Fruit fly (Drosophila melanogaster) whole organism, embryonic: ENCODE measurements around the gene Sf3b3.

Experiments used
- Bgb ChIP-seq: fragments of 200-800 bp; sonication (Bioruptor generic); IDR thresholded peaks from 2 replicates; pipeline ENCODE4 v1.3.6; 2022; ENCODE audit warnings: missing biosample characterization, missing genetic modification characterization; ENCODE audit not compliant: partially characterized antibody
- CG1024 ChIP-seq: fragments of 200-800 bp; sonication (Bioruptor generic); IDR thresholded peaks from 2 replicates; pipeline ENCODE4 v1.3.6; 2022; ENCODE audit warnings: missing biosample characterization, missing genetic modification characterization
- CG10462 ChIP-seq: fragments of 200-800 bp; sonication (Bioruptor generic); optimal IDR thresholded peaks from 2 replicates; lab custom pipeline; 2016; ENCODE audit warnings: missing biosample characterization, missing genetic modification characterization
- CG10654 ChIP-seq: fragments of 200-800 bp; sonication (Bioruptor generic); optimal IDR thresholded peaks from 2 replicates; lab custom pipeline; 2016; ENCODE audit warnings: missing biosample characterization, missing genetic modification characterization
- CG12071 ChIP-seq: fragments of 200-800 bp; sonication (Bioruptor generic); optimal IDR thresholded peaks from 3 replicates; lab custom pipeline; 2018; ENCODE audit warnings: missing biosample characterization, mild to moderate bottlenecking, missing genetic modification characterization
- CG12219 ChIP-seq: fragments of 200-800 bp; sonication (Bioruptor generic); optimal IDR thresholded peaks from 3 replicates; lab custom pipeline; 2018; ENCODE audit warnings: missing biosample characterization, mild to moderate bottlenecking, missing genetic modification characterization
- CG12769 ChIP-seq: fragments of 200-800 bp; sonication (Bioruptor generic); optimal IDR thresholded peaks from 2 replicates; lab custom pipeline; 2019; ENCODE audit warnings: missing biosample characterization, mild to moderate bottlenecking, missing genetic modification characterization, moderate library complexity
- CG13296 ChIP-seq: fragments of 200-800 bp; sonication (Bioruptor generic); optimal IDR thresholded peaks from 3 replicates; lab custom pipeline; 2018; ENCODE audit warnings: missing biosample characterization, mild to moderate bottlenecking, missing genetic modification characterization
- CG16813 ChIP-seq: fragments of 200-800 bp; sonication (Bioruptor generic); IDR thresholded peaks from 3 replicates; pipeline ENCODE4 v1.3.6; 2022; ENCODE audit warnings: missing biosample characterization, missing genetic modification characterization; ENCODE audit not compliant: partially characterized antibody
- CG16815 ChIP-seq: fragments of 200-800 bp; sonication (Bioruptor generic); optimal IDR thresholded peaks from 3 replicates; lab custom pipeline; 2017; ENCODE audit warnings: missing biosample characterization, mild to moderate bottlenecking, missing genetic modification characterization
- CG30020 ChIP-seq: fragments of 200-800 bp; optimal IDR thresholded peaks from 2 replicates; lab custom pipeline; 2019; ENCODE audit warnings: missing biosample characterization, mild to moderate bottlenecking, missing genetic modification characterization, moderate library complexity
- CG32772 ChIP-seq: fragments of 200-800 bp; sonication (Bioruptor generic); IDR thresholded peaks from 2 replicates; pipeline ENCODE4 v1.3.6; 2022; ENCODE audit warnings: missing biosample characterization, missing genetic modification characterization
- CG5953 ChIP-seq: fragments of 200-800 bp; sonication (Bioruptor generic); IDR thresholded peaks from 2 replicates; pipeline ENCODE4 v1.3.6; 2022; ENCODE audit warnings: missing biosample characterization, missing genetic modification characterization
- CG6654 ChIP-seq: fragments of 200-800 bp; sonication (Bioruptor generic); optimal IDR thresholded peaks from 2 replicates; lab custom pipeline; 2017; ENCODE audit warnings: missing biosample characterization, mild to moderate bottlenecking, missing genetic modification characterization
- CG6683 ChIP-seq: fragments of 200-800 bp; sonication (Bioruptor generic); optimal IDR thresholded peaks from 2 replicates; lab custom pipeline; 2017; ENCODE audit warnings: missing biosample characterization, mild to moderate bottlenecking, missing genetic modification characterization, missing genetic modification reagents
- CG8281 ChIP-seq: fragments of 200-800 bp; sonication (Bioruptor generic); optimal IDR thresholded peaks from 2 replicates; lab custom pipeline; 2018; ENCODE audit warnings: missing biosample characterization, mild to moderate bottlenecking, missing genetic modification characterization, moderate library complexity
- Dref ChIP-seq: fragments of 200-800 bp; sonication (Bioruptor generic); IDR thresholded peaks from 2 replicates; pipeline ENCODE4 v1.3.6; 2022; ENCODE audit warnings: missing biosample characterization, missing genetic modification characterization
- E2f1 ChIP-seq: fragments of 200-800 bp; sonication (Bioruptor generic); IDR thresholded peaks from 2 replicates; pipeline ENCODE4 v1.3.6; 2022; ENCODE audit warnings: missing biosample characterization, missing genetic modification characterization
- HHEX ChIP-seq: fragments of 200-800 bp; sonication (Bioruptor generic); optimal IDR thresholded peaks from 3 replicates; lab custom pipeline; 2017; ENCODE audit warnings: missing biosample characterization, mild to moderate bottlenecking, missing genetic modification characterization, missing genetic modification reagents
- Hand ChIP-seq: fragments of 200-800 bp; sonication (Bioruptor generic); optimal IDR thresholded peaks from 2 replicates; lab custom pipeline; 2017; ENCODE audit warnings: mild to moderate bottlenecking, missing biosample characterization, missing genetic modification reagents, missing genetic modification characterization
- Hmr ChIP-seq: fragments of 200-800 bp; sonication (Bioruptor generic); optimal IDR thresholded peaks from 3 replicates; lab custom pipeline; 2017; ENCODE audit warnings: mild to moderate bottlenecking, missing biosample characterization, missing genetic modification reagents, missing genetic modification characterization
- Hr51 ChIP-seq, 2 experiments: fragments of 200-800 bp; sonication (Bioruptor generic); optimal IDR thresholded peaks; 2 replicates in 1 of 2; 3 replicates in 1 of 2; lab custom pipeline; 2016 to 2018; ENCODE audit warnings: missing biosample characterization in 2 of 2, missing genetic modification characterization in 2 of 2, mild to moderate bottlenecking in 1 of 2, moderate library complexity in 1 of 2
- Med ChIP-seq: fragments of 200-800 bp; sonication (Bioruptor generic); peaks from one replicate; lab custom pipeline; 2016; ENCODE audit warnings: missing biosample characterization, missing genetic modification characterization, mild to moderate bottlenecking, inconsistent platforms, moderate library complexity
- Oli ChIP-seq: fragments of 200-800 bp; sonication (Bioruptor generic); optimal IDR thresholded peaks from 2 replicates; lab custom pipeline; 2018; ENCODE audit warnings: missing biosample characterization, mild to moderate bottlenecking, missing genetic modification characterization, moderate library complexity
- Opbp ChIP-seq: fragments of 200-800 bp; sonication (Bioruptor generic); IDR thresholded peaks from 3 replicates; pipeline ENCODE4 v1.3.6; 2022; ENCODE audit warnings: missing biosample characterization, missing genetic modification characterization; ENCODE audit not compliant: partially characterized antibody
- Rx ChIP-seq: fragments of 200-800 bp; sonication (Bioruptor generic); IDR thresholded peaks from 2 replicates; pipeline ENCODE4 v1.3.6; 2022; ENCODE audit warnings: missing biosample characterization, missing genetic modification characterization
- Scr ChIP-seq: fragments of 200-800 bp; sonication (Bioruptor generic); IDR thresholded peaks from 2 replicates; pipeline ENCODE4 v1.3.6; 2022; ENCODE audit warnings: missing biosample characterization, missing genetic modification characterization; ENCODE audit not compliant: partially characterized antibody
- Sox102F ChIP-seq: fragments of 200-800 bp; sonication (Bioruptor generic); optimal IDR thresholded peaks from 2 replicates; lab custom pipeline; 2018; ENCODE audit warnings: missing biosample characterization, mild to moderate bottlenecking, missing genetic modification characterization, moderate library complexity
- ase ChIP-seq: fragments of 200-800 bp; sonication (Bioruptor generic); IDR thresholded peaks from 3 replicates; pipeline ENCODE4 v1.3.6; 2022; ENCODE audit warnings: missing biosample characterization, missing genetic modification characterization
- bab2 ChIP-seq: fragments of 200-800 bp; sonication (Bioruptor generic); optimal IDR thresholded peaks from 2 replicates; lab custom pipeline; 2016; ENCODE audit warnings: missing biosample characterization, missing genetic modification characterization
- corto ChIP-seq: fragments of 200-800 bp; sonication (Bioruptor generic); optimal IDR thresholded peaks from 2 replicates; lab custom pipeline; 2016; ENCODE audit warnings: missing biosample characterization, mild to moderate bottlenecking, missing genetic modification characterization, moderate library complexity
- en ChIP-seq: fragments of 200-800 bp; sonication (Bioruptor generic); optimal IDR thresholded peaks from 2 replicates; lab custom pipeline; 2016; ENCODE audit warnings: missing biosample characterization, missing genetic modification characterization
- gcm ChIP-seq: fragments of 200-800 bp; sonication (Bioruptor generic); optimal IDR thresholded peaks from 2 replicates; lab custom pipeline; 2019; ENCODE audit warnings: missing biosample characterization, mild to moderate bottlenecking, missing genetic modification characterization, moderate library complexity
- gro ChIP-seq: fragments of 200-800 bp; sonication (Bioruptor generic); optimal IDR thresholded peaks from 2 replicates; lab custom pipeline; 2016; ENCODE audit warnings: missing biosample characterization, missing genetic modification characterization
- hb ChIP-seq: fragments of 200-800 bp; sonication (Bioruptor generic); IDR thresholded peaks from 3 replicates; pipeline ENCODE4 v1.3.6; 2022; ENCODE audit warnings: missing biosample characterization, missing genetic modification characterization; ENCODE audit not compliant: partially characterized antibody
- lmd ChIP-seq: fragments of 200-800 bp; sonication (Bioruptor generic); IDR thresholded peaks from 2 replicates; pipeline ENCODE4 v1.3.6; 2022; ENCODE audit warnings: missing biosample characterization, missing genetic modification characterization
- mam ChIP-seq: fragments of 200-800 bp; sonication (Bioruptor generic); optimal IDR thresholded peaks from 3 replicates; lab custom pipeline; 2016; ENCODE audit warnings: missing biosample characterization, missing genetic modification characterization
- nerfin-2 ChIP-seq: fragments of 200-800 bp; sonication (Bioruptor generic); IDR thresholded peaks from 2 replicates; pipeline ENCODE4 v1.3.6; 2022; ENCODE audit warnings: missing biosample characterization, missing genetic modification characterization; ENCODE audit not compliant: partially characterized antibody
- pfk ChIP-seq: fragments of 200-800 bp; sonication (Bioruptor generic); optimal IDR thresholded peaks from 2 replicates; lab custom pipeline; 2018; ENCODE audit warnings: missing biosample characterization, mild to moderate bottlenecking, missing genetic modification characterization, moderate library complexity
- pho ChIP-seq: fragments of 200-800 bp; sonication (Bioruptor generic); optimal IDR thresholded peaks from 2 replicates; lab custom pipeline; 2016; ENCODE audit warnings: missing biosample characterization, missing genetic modification characterization
- prd ChIP-seq, 3 experiments: fragments of >200 bp in 2 of 3; fragments of 200-800 bp in 1 of 3; sonication (Bioruptor generic) in 1 of 3; optimal IDR thresholded peaks in 2 of 3; IDR thresholded peaks in 1 of 3; 2 replicates in 2 of 3; 3 replicates in 1 of 3; pipeline versions ENCODE4 v1.3.6 to Lab custom; 2017 to 2022; ENCODE audit warnings: missing biosample characterization in 1 of 3, missing genetic modification characterization in 1 of 3
- psq ChIP-seq: fragments of 200-800 bp; sonication (Bioruptor generic); optimal IDR thresholded peaks from 2 replicates; lab custom pipeline; 2017; ENCODE audit warnings: missing biosample characterization, missing genetic modification characterization
- ro ChIP-seq: fragments of 200-800 bp; sonication (Bioruptor generic); IDR thresholded peaks from 2 replicates; pipeline ENCODE4 v1.3.6; 2022; ENCODE audit warnings: missing biosample characterization, missing genetic modification characterization
- sens ChIP-seq: fragments of 200-800 bp; sonication (Bioruptor generic); peaks from one replicate; lab custom pipeline; 2016; ENCODE audit warnings: missing biosample characterization, missing genetic modification characterization
- slp2 ChIP-seq: fragments of 200-800 bp; sonication (Bioruptor generic); optimal IDR thresholded peaks from 2 replicates; lab custom pipeline; 2016; ENCODE audit warnings: missing biosample characterization, missing genetic modification characterization
- sug ChIP-seq: fragments of 200-800 bp; optimal IDR thresholded peaks from 2 replicates; lab custom pipeline; 2019; ENCODE audit warnings: missing biosample characterization, mild to moderate bottlenecking, missing genetic modification characterization, moderate library complexity
- tap ChIP-seq: fragments of 200-800 bp; optimal IDR thresholded peaks from 3 replicates; lab custom pipeline; 2019; ENCODE audit warnings: missing biosample characterization, mild to moderate bottlenecking, missing genetic modification characterization, moderate library complexity
- tup ChIP-seq: fragments of 200-800 bp; sonication (Bioruptor generic); optimal IDR thresholded peaks from 2 replicates; lab custom pipeline; 2016; ENCODE audit warnings: missing biosample characterization, mild to moderate bottlenecking, missing genetic modification characterization, moderate library complexity

Sf3b3 gene

dm6 chr3L:799837-800513 is 33.2 kb downstream of the Sf3b3 start (continued):
- no peak for TF ChIP-seq Oli
- peak; percentile 49; the same call in 1 of the 2 replicates for TF ChIP-seq CG1024 (GFP tag; lab: Robert Waterston, UW)
- no peak for TF ChIP-seq CG12769 (tag; lab: Kevin White, UChicago)
- no peak for TF ChIP-seq ro
- no peak for TF ChIP-seq CG6683 (GFP tag; lab: Kevin White, UChicago)
- TF ChIP-seq corto (GFP tag; lab: Kevin White, UChicago) = no peak
- no peak for TF ChIP-seq Scr
- no peak for TF ChIP-seq tup (GFP tag; lab: Kevin White, UChicago)
- TF ChIP-seq CG13296 (GFP tag; lab: Kevin White, UChicago) = no peak
- no peak for TF ChIP-seq pho (GFP tag; lab: Kevin White, UChicago)
- no peak for TF ChIP-seq nerfin-2
- TF ChIP-seq Hmr (GFP tag; lab: Kevin White, UChicago) = no peak
- TF ChIP-seq gcm (GFP tag; lab: Kevin White, UChicago) = no peak
- no peak for TF ChIP-seq CG6654
- TF ChIP-seq Sox102F (GFP tag; lab: Kevin White, UChicago) = peak; percentile 61
- TF ChIP-seq HHEX = peak; percentile 1
- peak; percentile 17; the same call in 1 of the 2 replicates for TF ChIP-seq Rx (GFP tag; lab: Robert Waterston, UW)
- no peak for TF ChIP-seq CG10462 (GFP tag; lab: Kevin White, UChicago)
- no peak for TF ChIP-seq mam (GFP tag; lab: Kevin White, UChicago)
- peak; percentile 26; the same call in 1 of the 3 replicates for TF ChIP-seq ase (GFP tag; lab: Robert Waterston, UW)
- no peak for TF ChIP-seq CG12071 (GFP tag; lab: Kevin White, UChicago)
- peak; percentile 65 for TF ChIP-seq CG32772 (GFP tag; lab: Robert Waterston, UW)
- TF ChIP-seq hb = no peak
- TF ChIP-seq en (GFP tag; lab: Kevin White, UChicago) = no peak
- no peak for TF ChIP-seq gro (GFP tag; lab: Kevin White, UChicago)
- TF ChIP-seq pfk (GFP tag; lab: Kevin White, UChicago) = no peak
- peak; percentile 79 for TF ChIP-seq Med (GFP tag; lab: Kevin White, UChicago)
- no peak for TF ChIP-seq Hand
- TF ChIP-seq psq (GFP tag; lab: Kevin White, UChicago) = no peak
- TF ChIP-seq prd (optimal IDR thresholded peaks at IDR 0.05; lab: Kevin White, UChicago) = no peak
- TF ChIP-seq prd (GFP tag; IDR thresholded peaks at IDR 0.05; lab: Robert Waterston, UW) = peak; percentile 69; the same call in 2 of the 3 replicates
- 0 out of 2 replicates have a peak, but pooled peaks have one; percentile 23 for TF ChIP-seq CG5953 (GFP tag; lab: Robert Waterston, UW)
- no peak for TF ChIP-seq CG12219
- peak; percentile 92 for TF ChIP-seq sens
- no peak for TF ChIP-seq Dref (GFP tag; lab: Robert Waterston, UW)
- TF ChIP-seq CG16815 (GFP tag; lab: Kevin White, UChicago) = no peak
- TF ChIP-seq Bgb = no peak
- TF ChIP-seq Opbp (GFP tag; lab: Robert Waterston, UW) = no peak
- no peak for TF ChIP-seq slp2 (GFP tag; lab: Kevin White, UChicago)
- peak in 1 of 2 experiments; percentile 20 for TF ChIP-seq Hr51 (GFP tag; optimal IDR thresholded peaks at IDR 0.05; lab: Kevin White, UChicago)
- peak; percentile 15; the same call in 1 of the 2 replicates for TF ChIP-seq E2f1 (GFP tag; lab: Robert Waterston, UW)
- no peak for TF ChIP-seq CG30020 (tag; lab: Kevin White, UChicago)
- TF ChIP-seq CG16813 (GFP tag; lab: Robert Waterston, UW) = no peak
- TF ChIP-seq CG10654 (GFP tag; lab: Kevin White, UChicago) = no peak
- no peak for TF ChIP-seq bab2 (GFP tag; lab: Kevin White, UChicago)
- TF ChIP-seq tap (tag; lab: Kevin White, UChicago) = peak; percentile 17
- 0 out of 2 replicates have a peak, but pooled peaks have one; percentile 17 for TF ChIP-seq lmd (GFP tag; lab: Robert Waterston, UW)
- TF ChIP-seq CG8281 (tag; lab: Kevin White, UChicago) = no peak
- no peak for TF ChIP-seq sug (tag; lab: Kevin White, UChicago)
